Worm (Caenorhabditis elegans) whole organism, early embryonic: ENCODE results near the gene R11D1.3.

Experiments
- B0310.2 ChIP-seq: sonication (generic microtip); optimal IDR thresholded peaks from 2 replicates; lab custom pipeline; 2016; ENCODE audit warnings: mild to moderate bottlenecking, missing genetic modification characterization, missing compliant biosample characterization
- F13C5.2 ChIP-seq: sonication (generic microtip); optimal IDR thresholded peaks from 2 replicates; lab custom pipeline; 2017; ENCODE audit warnings: mild to moderate bottlenecking, missing genetic modification characterization, inconsistent platforms, missing compliant biosample characterization
- aly-1 ChIP-seq: sonication (generic microtip); optimal IDR thresholded peaks from 2 replicates; lab custom pipeline; 2016; ENCODE audit warnings: missing genetic modification characterization, missing compliant biosample characterization
- ama-1 ChIP-seq: fragments of 150-350 bp; optimal IDR thresholded peaks from 2 replicates; lab custom pipeline; 2014
- ceh-13 ChIP-seq: fragments of 200-800 bp; sonication (Bioruptor generic); optimal IDR thresholded peaks from 2 replicates; lab custom pipeline; 2018; ENCODE audit warnings: mild to moderate bottlenecking, missing genetic modification characterization, missing compliant biosample characterization
- ceh-36 ChIP-seq: sonication (generic microtip); optimal IDR thresholded peaks from 2 replicates; lab custom pipeline; 2016; ENCODE audit warnings: missing genetic modification characterization, inconsistent platforms, missing compliant biosample characterization
- ets-7 ChIP-seq: sonication (generic microtip); optimal IDR thresholded peaks from 2 replicates; lab custom pipeline; 2016; ENCODE audit warnings: missing genotype, missing genetic modification characterization, missing compliant biosample characterization
- flt-1 ChIP-seq: fragments of 200-800 bp; sonication (Bioruptor generic); IDR thresholded peaks from 2 replicates; pipeline ENCODE4 v1.3.6; 2022; ENCODE audit warnings: missing genetic modification characterization, missing compliant biosample characterization
- hmbx-1 ChIP-seq: sonication (generic microtip); optimal IDR thresholded peaks from 2 replicates; lab custom pipeline; 2016; ENCODE audit warnings: mild to moderate bottlenecking, missing genetic modification characterization, missing compliant biosample characterization
- hmg-4 ChIP-seq: fragments of 200-800 bp; sonication (Bioruptor generic); optimal IDR thresholded peaks from 2 replicates; lab custom pipeline; 2018; ENCODE audit warnings: mild to moderate bottlenecking, missing genetic modification characterization, missing compliant biosample characterization
- hnd-1 ChIP-seq: sonication (generic microtip); optimal IDR thresholded peaks from 2 replicates; lab custom pipeline; 2016; ENCODE audit warnings: missing genetic modification characterization, missing compliant biosample characterization
- pes-1 ChIP-seq: fragments of 200-800 bp; sonication (Bioruptor generic); IDR thresholded peaks from 2 replicates; pipeline ENCODE4 v1.3.6; 2022; ENCODE audit warnings: missing genetic modification reagents, missing genetic modification characterization, missing compliant biosample characterization
- scrt-1 ChIP-seq: fragments of 200-800 bp; sonication (Bioruptor generic); IDR thresholded peaks from 2 replicates; pipeline ENCODE4 v1.3.6; 2022; ENCODE audit warnings: missing genetic modification characterization, missing compliant biosample characterization
- sea-1 ChIP-seq: fragments of 200-800 bp; sonication (Bioruptor generic); conservative IDR thresholded peaks from 2 replicates; pipeline ENCODE4 v1.3.6; 2022; ENCODE audit warnings: missing genetic modification characterization, missing compliant biosample characterization
- tbx-11 ChIP-seq: fragments of 200-800 bp; sonication (Bioruptor generic); IDR thresholded peaks from 2 replicates; pipeline ENCODE4 v1.3.6; 2022; ENCODE audit warnings: missing genetic modification characterization, missing compliant biosample characterization
- tbx-37 ChIP-seq: fragments of 200-800 bp; sonication (Bioruptor generic); conservative IDR thresholded peaks from 2 replicates; pipeline ENCODE4 v1.3.6; 2022; ENCODE audit warnings: missing genetic modification reagents, missing genetic modification characterization, missing compliant biosample characterization
- tra-4 ChIP-seq: sonication (generic microtip); optimal IDR thresholded peaks from 2 replicates; lab custom pipeline; 2017; ENCODE audit warnings: missing genetic modification characterization, missing compliant biosample characterization

The R11D1.3 gene

DNA sequence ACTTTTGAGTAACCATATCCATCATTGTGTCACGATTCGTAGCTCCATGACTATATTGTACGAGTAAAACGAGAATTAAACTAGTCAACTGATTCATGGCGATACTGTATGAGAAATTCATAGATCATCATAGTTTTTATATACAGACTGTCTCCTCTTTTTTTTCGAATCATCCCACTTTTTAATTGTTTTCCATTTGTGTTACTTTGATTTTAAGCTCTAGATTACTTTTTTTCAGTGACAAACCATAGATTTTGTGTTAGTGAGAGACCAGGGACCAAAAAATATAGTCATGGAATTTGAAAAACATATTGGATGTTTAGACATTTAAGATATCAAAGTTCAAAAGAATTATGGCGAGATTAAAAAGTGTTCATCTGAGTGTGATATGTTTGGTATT, at the start of gene R11D1.3:
Gene R11D1.3 (minus strand): TSS at position 101 of the 400 bp plus-strand sequence.
- TF ChIP-seq tra-4 (tag; lab: Kevin White, UChicago) (no peak), aly-1 (tag; lab: Kevin White, UChicago) (no peak), ama-1 (lab: Kevin White, UChicago) (no peak), ceh-36 (tag; lab: Kevin White, UChicago) (no peak), hnd-1 (tag; lab: Kevin White, UChicago) (no peak), tbx-11 (GFP tag; lab: Robert Waterston, UW) (no peak), pes-1 (no peak), F13C5.2 (tag; lab: Kevin White, UChicago) (no peak), ceh-13 (GFP tag; lab: Kevin White, UChicago) (no peak), scrt-1 (GFP tag; lab: Robert Waterston, UW) (no peak), sea-1 (GFP tag; lab: Robert Waterston, UW) (no peak), flt-1 (GFP tag; lab: Robert Waterston, UW) (no peak), ets-7 (tag; lab: Kevin White, UChicago) (no peak), hmbx-1 (tag; lab: Kevin White, UChicago) (no peak), hmg-4 (GFP tag; lab: Kevin White, UChicago) (no peak), B0310.2 (tag; lab: Kevin White, UChicago) (no peak)

DNA sequence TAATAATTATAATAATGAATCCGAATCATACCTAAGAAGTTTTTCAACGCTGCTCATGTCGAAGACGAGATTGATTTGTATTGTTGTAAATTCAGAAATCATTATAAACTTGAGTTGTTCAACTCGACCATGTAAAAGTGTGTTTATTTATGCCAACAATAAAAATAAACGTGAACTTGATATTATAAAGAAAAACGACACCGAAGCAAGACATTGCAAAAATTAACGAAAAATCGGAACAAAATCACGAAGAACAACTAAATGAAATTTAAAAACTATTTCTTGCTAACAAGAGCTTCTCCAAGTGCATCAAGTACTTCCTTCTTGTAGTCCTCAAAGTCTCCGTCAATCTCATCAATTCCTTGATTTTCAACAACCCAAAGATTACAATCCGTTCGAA, 49.0 kb upstream of the R11D1.3 start, which contains the start of gene F18E2.15:
Gene F18E2.15 (minus strand): TSS at position 101 of the 400 bp plus-strand sequence.
- TF ChIP-seq ceh-13 (GFP tag; lab: Kevin White, UChicago) (no peak), flt-1 (GFP tag; lab: Robert Waterston, UW) (no peak), sea-1 (GFP tag; lab: Robert Waterston, UW) (no peak), pes-1 (no peak), aly-1 (tag; lab: Kevin White, UChicago) (no peak), B0310.2 (tag; lab: Kevin White, UChicago) (no peak), tbx-11 (GFP tag; lab: Robert Waterston, UW) (no peak), hmbx-1 (tag; lab: Kevin White, UChicago) (no peak), tra-4 (tag; lab: Kevin White, UChicago) (no peak), ama-1 (lab: Kevin White, UChicago) (no peak), F13C5.2 (tag; lab: Kevin White, UChicago) (no peak), ceh-36 (tag; lab: Kevin White, UChicago) (no peak), tbx-37 (no peak)

DNA sequence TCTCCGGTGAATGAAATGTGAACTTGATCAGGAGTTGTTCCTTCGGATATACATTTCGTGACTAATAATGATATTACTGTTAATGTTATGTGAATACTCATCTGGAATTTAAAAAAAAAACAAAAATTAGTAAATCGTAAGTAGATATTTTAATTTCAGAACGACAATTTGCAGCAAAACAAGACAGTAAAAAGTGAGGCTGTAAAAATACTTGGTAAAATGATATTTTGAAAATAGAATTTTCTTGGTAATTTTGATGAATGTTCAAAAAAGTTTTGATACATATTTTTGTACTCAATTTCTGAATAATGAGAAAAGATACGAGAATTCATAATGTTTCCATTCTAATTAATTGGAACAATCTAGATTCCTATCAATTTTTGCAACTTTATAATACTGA, 47.8 kb upstream of the R11D1.3 start, which contains the start of gene papl-1:
Gene papl-1 (minus strand): TSS at position 101 of the 400 bp plus-strand sequence.
- TF ChIP-seq hmg-4 (GFP tag; lab: Kevin White, UChicago) (no peak), scrt-1 (GFP tag; lab: Robert Waterston, UW) (no peak), hmbx-1 (tag; lab: Kevin White, UChicago) (no peak), hnd-1 (tag; lab: Kevin White, UChicago) (no peak), ama-1 (lab: Kevin White, UChicago) (no peak), sea-1 (GFP tag; lab: Robert Waterston, UW) (no peak), ceh-36 (tag; lab: Kevin White, UChicago) (no peak)

DNA sequence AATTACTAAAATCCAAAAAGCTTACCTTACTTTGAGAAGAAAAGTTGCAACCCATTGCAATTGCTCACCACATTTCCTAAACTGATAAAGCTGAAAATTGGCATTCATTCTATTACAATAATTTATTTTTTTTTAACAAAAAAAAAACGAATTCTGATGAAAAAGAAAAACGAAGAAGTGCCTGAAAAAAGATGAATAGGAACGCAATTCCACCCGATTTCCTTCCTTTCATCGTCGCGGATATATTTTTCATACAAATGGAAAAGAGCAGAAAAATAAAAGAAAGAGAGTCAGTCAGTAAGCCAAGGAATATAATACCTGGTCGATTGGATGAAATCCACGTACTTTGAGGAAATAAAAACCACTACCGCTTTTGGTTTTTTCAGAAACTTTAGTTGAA, 42.9 kb upstream of the R11D1.3 start, which contains the start of gene gpa-13:
Gene gpa-13 (minus strand): TSS at position 101 of the 400 bp plus-strand sequence.
- no peak for TF ChIP-seq tra-4 (tag; lab: Kevin White, UChicago)
- no peak for TF ChIP-seq F13C5.2 (tag; lab: Kevin White, UChicago)
- TF ChIP-seq scrt-1 (GFP tag; lab: Robert Waterston, UW), result no peak
- TF ChIP-seq flt-1 (GFP tag; lab: Robert Waterston, UW), result no peak
- no peak for TF ChIP-seq tbx-11 (GFP tag; lab: Robert Waterston, UW)
- TF ChIP-seq ceh-36 (tag; lab: Kevin White, UChicago), result no peak
- no peak for TF ChIP-seq ets-7 (tag; lab: Kevin White, UChicago)
- no peak for TF ChIP-seq pes-1
- no peak for TF ChIP-seq aly-1 (tag; lab: Kevin White, UChicago)
- TF ChIP-seq ama-1 (lab: Kevin White, UChicago), result no peak
- no peak for TF ChIP-seq hnd-1 (tag; lab: Kevin White, UChicago)
- TF ChIP-seq B0310.2 (tag; lab: Kevin White, UChicago), result no peak

DNA sequence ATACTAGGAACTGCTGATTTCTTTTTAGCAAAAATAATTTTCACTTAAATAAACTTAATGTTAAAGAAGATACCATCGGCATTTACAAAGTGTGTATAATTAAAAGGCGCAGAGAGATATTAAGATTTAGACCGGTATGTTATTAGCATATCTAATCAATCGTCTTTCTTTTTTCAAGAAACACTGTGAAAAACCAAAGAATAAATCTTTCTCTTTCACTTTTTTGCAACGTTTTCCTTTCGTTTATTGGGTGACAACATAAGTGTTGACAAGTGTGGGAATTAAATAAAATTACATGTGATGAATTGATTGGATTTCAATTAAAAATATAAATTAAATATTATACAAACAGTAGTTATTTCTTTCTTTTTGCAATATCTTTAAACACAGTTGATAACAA, 40.5 kb upstream of the R11D1.3 start, which contains the start of gene C15C8.8:
Gene C15C8.8 (minus strand): TSS at position 101 of the 400 bp plus-strand sequence.
- TF ChIP-seq tbx-37 (no peak), sea-1 (GFP tag; lab: Robert Waterston, UW) (no peak), aly-1 (tag; lab: Kevin White, UChicago) (no peak), hnd-1 (tag; lab: Kevin White, UChicago) (no peak), tbx-11 (GFP tag; lab: Robert Waterston, UW) (no peak), pes-1 (no peak), flt-1 (GFP tag; lab: Robert Waterston, UW) (no peak), ceh-13 (GFP tag; lab: Kevin White, UChicago) (no peak), hmbx-1 (tag; lab: Kevin White, UChicago) (no peak), scrt-1 (GFP tag; lab: Robert Waterston, UW) (no peak)

DNA sequence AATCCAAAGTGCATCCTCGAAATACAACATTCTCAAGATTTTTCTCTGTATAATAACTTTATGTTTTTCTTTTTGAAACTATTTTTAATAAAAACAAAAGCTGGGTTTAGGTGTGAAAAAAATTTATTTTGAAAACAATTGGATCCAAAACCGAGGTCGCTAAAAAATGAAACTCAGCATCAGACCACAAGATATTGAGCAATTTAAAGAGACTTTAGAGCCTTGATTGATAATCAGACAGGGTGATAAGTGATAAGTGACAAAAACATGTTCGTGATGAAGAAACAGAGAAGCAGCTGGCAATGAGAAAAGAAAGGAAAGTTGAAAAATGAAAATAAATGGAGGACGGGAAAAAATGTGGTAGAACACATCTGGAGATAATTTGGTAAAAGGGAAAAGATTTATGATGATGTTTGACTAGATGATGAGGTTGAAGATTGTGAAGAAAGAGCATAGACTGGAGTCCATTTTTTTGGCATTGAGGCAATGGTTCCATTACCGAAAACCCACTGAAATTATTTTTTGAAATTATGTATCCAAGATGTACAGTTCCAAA, 39.7 kb upstream of the R11D1.3 start, which contains the start of gene C15C8.6:
Gene C15C8.6 (minus strand): TSS at position 51 of the 556 bp plus-strand sequence.
- no peak for TF ChIP-seq tbx-11 (GFP tag; lab: Robert Waterston, UW)
- no peak for TF ChIP-seq pes-1
- no peak for TF ChIP-seq flt-1 (GFP tag; lab: Robert Waterston, UW)
- TF ChIP-seq hnd-1 (tag; lab: Kevin White, UChicago), result no peak
- no peak for TF ChIP-seq aly-1 (tag; lab: Kevin White, UChicago)
- no peak for TF ChIP-seq ets-7 (tag; lab: Kevin White, UChicago)

DNA sequence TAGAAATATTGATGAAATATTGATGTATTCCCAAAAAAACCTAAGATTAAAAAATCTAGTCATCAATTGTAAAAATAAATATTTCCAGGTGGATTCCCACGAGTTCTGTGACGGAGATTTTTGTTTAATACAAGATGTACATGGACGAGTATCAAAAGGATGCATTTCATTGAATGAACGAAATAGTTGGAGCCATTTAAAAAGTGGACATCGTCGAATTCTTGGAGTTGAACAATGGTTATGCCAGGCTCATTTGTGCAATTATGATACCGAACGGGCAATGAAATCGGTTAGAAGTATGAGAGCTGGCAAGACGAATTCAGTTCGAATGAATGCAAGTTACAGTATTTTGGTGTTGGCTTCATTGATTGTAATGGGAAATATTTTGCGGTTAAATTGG, 37.7 kb upstream of the R11D1.3 start:
- TF ChIP-seq ceh-36 (tag; lab: Kevin White, UChicago) (no peak), tbx-11 (GFP tag; lab: Robert Waterston, UW) (no peak), ets-7 (tag; lab: Kevin White, UChicago) (no peak), ceh-13 (GFP tag; lab: Kevin White, UChicago) (no peak), aly-1 (tag; lab: Kevin White, UChicago) (no peak), flt-1 (GFP tag; lab: Robert Waterston, UW) (no peak), hmg-4 (GFP tag; lab: Kevin White, UChicago) (no peak), tra-4 (tag; lab: Kevin White, UChicago) (no peak)
